Worm (Caenorhabditis elegans) whole organism, dauer: Measurements from ENCODE around the gene srh-246.
A peak's percentile ranks its signal among the peaks of the same experiment; 100 is the strongest.

Source experiments
- unc-62 ChIP-seq: sonication (generic microtip); optimal IDR thresholded peaks from 2 replicates; lab custom pipeline; 2017; ENCODE audit warnings: missing biosample characterization, missing genetic modification reagents, missing genetic modification characterization

The srh-246 gene

DNA sequence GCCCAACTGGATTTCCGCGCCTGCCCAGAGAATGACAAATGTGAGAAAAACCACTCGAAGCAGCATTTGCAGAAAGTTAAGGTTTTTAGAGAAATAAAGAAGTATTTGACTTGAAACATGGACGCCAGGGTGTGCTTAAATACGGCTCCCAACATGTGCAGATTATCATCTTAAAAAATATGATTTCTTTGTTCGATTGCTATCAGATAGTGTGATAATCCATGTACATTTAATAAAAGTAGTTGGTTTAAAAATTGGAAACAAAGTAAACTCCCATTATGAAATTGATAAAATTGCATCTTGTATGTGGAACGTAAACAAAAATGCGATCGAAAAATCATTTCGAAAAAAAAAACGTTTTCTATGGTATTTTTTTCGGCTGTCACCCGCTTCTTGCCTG lies 30.0 kb downstream of the srh-246 start, which contains the start of gene F48G7.8:
F48G7.8 (minus strand) TSS at position 101 of the 400 bp plus-strand sequence.
- TF ChIP-seq unc-62 (GFP tag; lab: Kevin White, UChicago), result no peak

DNA sequence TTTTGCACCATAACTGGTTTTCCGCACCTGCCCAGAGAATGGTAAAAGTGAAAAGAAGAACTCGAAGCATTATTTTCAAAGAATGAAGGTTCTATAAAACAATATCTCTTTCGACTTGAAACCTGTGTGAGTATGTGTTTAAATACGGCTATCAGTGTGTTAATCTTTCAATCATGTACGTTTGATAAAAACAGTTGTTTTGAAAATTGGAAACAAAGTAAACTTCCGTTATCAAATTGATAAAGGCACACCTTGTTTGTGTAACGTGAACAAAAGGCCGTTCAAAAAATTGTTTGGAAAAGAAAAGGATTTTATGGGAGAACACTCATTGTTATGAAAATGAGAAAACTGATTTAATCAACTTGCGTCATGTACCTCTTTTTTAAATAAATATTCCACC lies 31.3 kb downstream of the srh-246 start, which contains the start of gene F48G7.7:
F48G7.7 (minus strand) TSS at position 101 of the 400 bp plus-strand sequence.
- TF ChIP-seq unc-62 (GFP tag; lab: Kevin White, UChicago), result no peak

DNA sequence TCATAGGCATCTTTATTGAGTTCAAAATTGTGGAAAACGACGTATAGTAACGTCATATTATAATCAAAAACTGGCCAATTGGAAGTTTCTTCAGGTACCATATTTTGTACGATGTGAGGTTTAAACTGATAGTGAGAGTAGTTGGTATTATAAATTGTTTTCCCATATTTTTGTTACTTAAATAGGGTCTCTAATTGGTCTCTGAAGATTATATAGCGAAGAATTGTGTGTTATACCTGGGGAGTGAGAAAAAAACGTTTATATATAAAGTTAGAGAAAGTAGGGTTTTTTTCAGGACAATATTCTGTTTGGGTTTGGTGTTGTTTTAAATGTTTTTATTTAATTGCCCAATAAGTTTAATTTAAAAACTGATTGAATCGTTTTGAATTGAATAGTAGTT lies 32.7 kb downstream of the srh-246 start, which contains the start of gene srt-17:
srt-17 (minus strand) TSS at position 101 of the 400 bp plus-strand sequence.
- no peak for TF ChIP-seq unc-62 (GFP tag; lab: Kevin White, UChicago)

DNA sequence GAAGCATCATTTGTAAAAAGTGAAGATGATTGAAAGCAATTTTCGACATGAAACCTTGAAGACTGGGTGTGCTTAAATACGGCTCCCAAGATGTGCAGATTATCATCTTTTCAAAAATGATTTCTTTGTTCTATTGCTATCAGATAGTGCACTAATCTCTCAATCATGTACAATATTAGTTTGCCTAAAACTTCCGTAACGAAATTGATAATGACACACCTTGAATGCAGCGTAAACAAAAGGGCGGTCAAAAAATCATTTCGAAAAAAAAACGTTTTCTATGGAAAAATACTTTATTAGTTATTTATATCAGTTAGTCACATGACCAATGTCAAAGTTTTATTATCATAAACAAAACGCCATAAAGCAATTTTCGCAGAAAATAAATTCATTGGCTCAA lies 34.7 kb downstream of the srh-246 start, which contains the start of gene F48G7.5:
F48G7.5 (minus strand) TSS at position 34 of the 400 bp plus-strand sequence.
- TF ChIP-seq unc-62 (GFP tag; lab: Kevin White, UChicago), result no peak

DNA sequence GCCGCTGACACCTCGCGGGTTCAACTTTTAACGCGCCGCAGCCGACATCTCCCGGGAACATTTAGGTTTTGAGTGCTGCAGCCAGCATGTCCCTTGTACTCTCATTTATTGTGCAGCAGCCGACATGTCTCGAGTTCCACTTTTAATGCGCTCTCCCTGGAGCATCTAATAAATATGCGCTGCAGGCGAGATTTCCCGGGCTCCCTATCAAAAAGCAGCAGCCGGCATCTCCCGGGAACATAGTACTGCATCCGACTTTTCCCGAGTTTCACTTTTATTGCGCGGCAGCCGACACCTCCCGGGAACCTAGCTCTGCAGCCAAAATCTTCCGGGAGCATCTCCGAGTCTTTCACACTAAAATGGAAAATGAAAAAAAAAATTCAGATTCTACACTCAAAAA lies 36.6 kb downstream of the srh-246 start:
- no peak for TF ChIP-seq unc-62 (GFP tag; lab: Kevin White, UChicago)

DNA sequence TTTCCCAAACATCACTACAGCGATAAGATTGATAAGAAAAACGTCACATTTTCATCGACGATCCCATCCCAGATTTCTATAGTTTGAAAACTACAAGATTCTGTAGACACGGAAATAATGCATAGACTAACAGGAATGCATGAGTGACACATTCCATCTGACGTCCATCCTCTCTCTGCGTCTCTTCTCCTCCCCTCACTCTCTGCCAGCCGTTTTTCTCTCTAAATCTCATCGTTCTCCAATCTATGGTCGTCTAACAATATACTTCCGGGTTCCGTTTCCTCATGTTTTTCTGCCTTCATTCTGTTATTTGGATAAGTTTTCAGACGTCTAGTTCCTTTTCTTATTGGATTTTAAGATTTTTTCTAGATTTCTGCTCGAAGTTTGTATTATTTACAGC lies 38.5 kb downstream of the srh-246 start, which contains the start of gene F48G7.4:
F48G7.4 (plus strand) TSS at position 400 of the 400 bp plus-strand sequence.
- TF ChIP-seq unc-62 (GFP tag; lab: Kevin White, UChicago), result peak; percentile 31

DNA sequence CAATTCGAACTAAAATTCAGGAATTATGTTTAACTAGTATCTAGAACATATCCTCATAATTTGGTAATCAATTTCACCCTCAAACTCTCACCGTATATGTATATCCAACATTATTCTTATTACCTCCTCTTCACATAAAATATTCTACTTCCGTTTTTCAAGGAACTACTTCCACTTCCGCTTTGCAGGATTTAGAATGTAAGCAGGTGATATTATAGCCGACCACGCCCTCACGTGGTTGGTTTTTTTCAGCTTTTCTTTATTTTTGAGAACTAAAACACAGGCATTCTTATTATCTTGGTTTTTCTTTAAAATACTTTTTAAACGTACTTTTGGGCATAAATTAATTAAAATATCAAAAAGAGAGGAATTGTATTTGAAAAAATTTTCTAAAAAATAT lies 39.7 kb downstream of the srh-246 start:
- no peak for TF ChIP-seq unc-62 (GFP tag; lab: Kevin White, UChicago)

DNA sequence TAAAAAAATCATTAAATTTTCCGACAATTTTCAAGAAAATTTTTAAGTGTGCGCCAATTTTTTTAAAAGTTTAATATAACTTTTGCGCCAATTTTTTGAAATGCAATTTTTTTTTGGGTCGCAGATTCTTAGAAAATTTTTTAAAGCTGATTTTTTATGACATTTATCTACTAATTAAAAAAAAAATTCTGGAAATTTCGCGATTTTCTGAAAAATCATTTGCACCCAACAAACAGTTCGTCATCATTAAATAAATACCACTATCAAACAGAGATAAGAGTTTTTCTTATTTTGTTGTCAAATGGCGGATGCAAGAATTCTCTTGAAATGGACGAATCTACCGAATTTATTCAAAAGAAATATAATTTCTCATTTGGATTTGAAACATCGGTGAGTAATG lies 42.3 kb downstream of the srh-246 start, which contains the start of gene F48G7.13:
F48G7.13 (plus strand) TSS at position 301 of the 400 bp plus-strand sequence.
- no peak for TF ChIP-seq unc-62 (GFP tag; lab: Kevin White, UChicago)

DNA sequence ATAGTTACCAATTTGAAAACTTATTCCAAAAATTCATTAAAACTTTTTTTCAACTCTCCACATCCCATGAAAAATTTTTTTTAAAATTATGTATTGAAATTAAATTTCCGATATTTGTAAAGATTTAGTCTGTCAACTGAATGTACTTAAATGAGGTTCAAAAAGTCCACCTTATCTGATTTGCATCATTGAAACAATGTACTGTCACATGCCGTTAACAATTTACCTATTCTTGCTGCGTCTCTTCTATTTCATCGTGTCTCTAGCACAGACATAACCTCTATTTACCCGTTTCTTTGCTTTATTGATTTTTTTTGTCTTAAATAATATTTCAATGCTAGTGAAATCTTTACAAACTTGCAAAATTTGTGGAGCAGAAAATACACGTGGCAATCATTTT lies 47.4 kb downstream of the srh-246 start, which contains the start of gene nhr-90:
nhr-90 (plus strand) TSS at position 296 of the 400 bp plus-strand sequence.
- no peak for TF ChIP-seq unc-62 (GFP tag; lab: Kevin White, UChicago)

DNA sequence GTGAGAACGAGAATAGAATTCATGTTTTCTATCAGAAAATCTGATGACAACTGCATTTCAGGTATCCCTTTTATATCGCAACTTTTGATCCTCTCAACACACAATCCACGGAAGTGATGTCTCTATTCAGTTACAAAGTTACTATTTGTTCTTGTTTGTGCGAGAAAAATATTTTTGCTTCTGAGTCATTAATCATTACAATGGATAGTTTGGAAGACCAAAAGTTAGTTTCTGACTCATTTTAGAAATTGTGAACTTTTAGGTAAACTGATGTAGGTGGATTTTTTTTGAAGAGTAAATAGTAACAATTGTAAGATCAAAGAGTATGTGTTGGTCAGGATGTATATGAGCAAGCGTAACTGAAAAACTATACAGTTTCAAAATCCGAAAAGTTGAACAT lies 47.9 kb downstream of the srh-246 start, which contains the start of gene srlf-36:
srlf-36 (minus strand) TSS at position 101 of the 400 bp plus-strand sequence.
- TF ChIP-seq unc-62 (GFP tag; lab: Kevin White, UChicago), result no peak

DNA sequence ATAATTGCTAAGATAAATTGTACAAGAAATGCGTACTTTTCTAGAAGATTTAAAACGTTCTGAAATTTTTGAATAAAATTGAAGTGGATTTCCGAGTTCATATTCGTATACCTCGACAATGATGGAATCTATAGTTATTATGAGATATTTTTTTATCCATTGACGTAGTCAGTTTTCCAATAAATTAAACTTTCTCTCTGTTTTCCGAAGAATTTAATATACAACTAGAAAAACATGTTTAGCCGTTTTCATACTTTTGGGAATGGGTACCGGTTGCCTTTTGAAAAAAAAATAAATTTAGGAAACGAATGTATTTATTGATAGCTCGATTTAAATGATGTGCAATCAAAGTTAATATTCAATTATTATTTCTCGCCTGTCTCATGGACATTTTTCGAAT lies 48.7 kb downstream of the srh-246 start, which contains the start of gene srw-109:
srw-109 (minus strand) TSS at position 101 of the 400 bp plus-strand sequence.
- no peak for TF ChIP-seq unc-62 (GFP tag; lab: Kevin White, UChicago)
